Worm (Caenorhabditis elegans) whole organism, midembryonic: ENCODE data around the gene clec-179.

Experiments used
- T22C8.4 ChIP-seq: fragments of 200-800 bp; sonication (Bioruptor generic); IDR thresholded peaks from 2 replicates; pipeline ENCODE4 v1.3.6; 2022; ENCODE audit warnings: missing genetic modification characterization, missing compliant biosample characterization
- cog-1 ChIP-seq: sonication (generic microtip); optimal IDR thresholded peaks from 2 replicates; lab custom pipeline; 2016; ENCODE audit warnings: missing genetic modification characterization, missing compliant biosample characterization
- flt-1 ChIP-seq: fragments of 200-800 bp; sonication (Bioruptor generic); IDR thresholded peaks from 2 replicates; pipeline ENCODE4 v1.3.6; 2022; ENCODE audit warnings: missing genetic modification characterization, missing compliant biosample characterization
- klf-2 ChIP-seq: fragments of 200-800 bp; sonication (Bioruptor generic); conservative IDR thresholded peaks from 2 replicates; pipeline ENCODE4 v1.3.6; 2022; ENCODE audit warnings: missing genetic modification reagents, missing genetic modification characterization, missing compliant biosample characterization
- med-1 ChIP-seq: sonication (generic microtip); optimal IDR thresholded peaks from 2 replicates; lab custom pipeline; 2017; ENCODE audit warnings: missing genetic modification characterization, mild to moderate bottlenecking, missing compliant biosample characterization, antibody characterized with exemption, missing genetic modification reagents; ENCODE audit not compliant: insufficient read depth
- ref-1 ChIP-seq: fragments of 200-800 bp; sonication (Bioruptor generic); conservative IDR thresholded peaks from 2 replicates; pipeline ENCODE4 v1.3.6; 2022; ENCODE audit warnings: missing genetic modification reagents, missing genetic modification characterization, missing compliant biosample characterization
- tab-1 ChIP-seq: fragments of 200-800 bp; sonication (Bioruptor generic); IDR thresholded peaks from 2 replicates; pipeline ENCODE4 v1.3.6; 2022; ENCODE audit warnings: missing genetic modification characterization, missing compliant biosample characterization
- ztf-23 ChIP-seq: fragments of 200-800 bp; sonication (Bioruptor generic); IDR thresholded peaks from 2 replicates; pipeline ENCODE4 v1.3.6; 2022; ENCODE audit warnings: missing genetic modification reagents, missing genetic modification characterization, missing compliant biosample characterization
- ztf-29 ChIP-seq: fragments of 200-800 bp; sonication (Bioruptor generic); IDR thresholded peaks from 2 replicates; pipeline ENCODE4 v1.3.6; 2022; ENCODE audit warnings: missing genetic modification reagents, missing genetic modification characterization, missing compliant biosample characterization

- no peak for TF ChIP-seq med-1
- TF ChIP-seq flt-1 (GFP tag; lab: Robert Waterston, UW) = no peak
- no peak for TF ChIP-seq klf-2 (GFP tag; lab: Robert Waterston, UW)
- TF ChIP-seq T22C8.4 (GFP tag; lab: Robert Waterston, UW) = no peak
- no peak for TF ChIP-seq ref-1 (GFP tag; lab: Robert Waterston, UW)
- no peak for TF ChIP-seq ztf-23 (GFP tag; lab: Robert Waterston, UW)
- TF ChIP-seq ztf-29 = no peak
- TF ChIP-seq tab-1 (GFP tag; lab: Robert Waterston, UW) = no peak
- TF ChIP-seq cog-1 (tag; lab: Kevin White, UChicago) = no peak
Measured at ce11 chrIV:7167983-7168760, 16.3 kb downstream of the clec-179 start, which contains the start of gene skr-16.
